Fruit fly (Drosophila melanogaster) whole organism, pupa: ENCODE data around the gene CG4586.

Source experiments
- CG10348 ChIP-seq: fragments of 200-800 bp; sonication (Bioruptor generic); IDR thresholded peaks from 2 replicates; pipeline ENCODE4 v1.3.6; 2022; ENCODE audit warnings: missing biosample characterization, missing genetic modification characterization
- CG17806 ChIP-seq: fragments of 200-800 bp; sonication (Bioruptor generic); optimal IDR thresholded peaks from 2 replicates; lab custom pipeline; 2018; ENCODE audit warnings: missing biosample characterization, mild to moderate bottlenecking, missing genetic modification characterization, moderate library complexity
- EcR ChIP-seq: fragments of 200-800 bp; sonication (Bioruptor generic); optimal IDR thresholded peaks from 3 replicates; lab custom pipeline; 2019; ENCODE audit warnings: missing biosample characterization, missing genetic modification characterization, mild to moderate bottlenecking, moderate library complexity, missing genetic modification reagents
- Snoo ChIP-seq: fragments of 200-800 bp; sonication (Bioruptor generic); optimal IDR thresholded peaks from 3 replicates; lab custom pipeline; 2017; ENCODE audit warnings: missing biosample characterization, mild to moderate bottlenecking, missing genetic modification characterization, inconsistent platforms
- gl ChIP-seq: fragments of 200-800 bp; sonication (Bioruptor generic); optimal IDR thresholded peaks from 2 replicates; lab custom pipeline; 2018; ENCODE audit warnings: missing biosample characterization, mild to moderate bottlenecking, missing genetic modification characterization
- rn ChIP-seq: fragments of 200-800 bp; sonication (Bioruptor generic); IDR thresholded peaks from 2 replicates; pipeline ENCODE4 v1.3.6; 2022; ENCODE audit warnings: missing biosample characterization, missing genetic modification characterization

DNA sequence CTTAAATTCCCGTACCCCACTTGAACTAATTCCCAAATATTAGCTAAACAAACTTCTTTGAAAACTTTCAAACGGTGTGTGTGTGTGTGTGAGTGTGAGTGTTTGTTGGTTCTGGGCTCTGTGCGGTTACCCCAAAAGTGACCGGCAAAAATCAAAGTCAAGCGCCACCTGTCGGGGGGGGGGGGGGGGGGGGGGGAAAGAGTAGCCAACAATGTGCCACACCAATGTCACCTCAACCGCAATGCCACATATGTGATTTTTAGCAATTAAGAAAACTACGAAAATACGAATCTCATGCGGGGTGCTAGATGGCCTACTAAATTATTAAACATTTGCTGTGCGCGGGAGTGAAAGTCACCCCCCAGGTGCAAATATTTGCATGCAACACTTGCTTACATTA, 36.0 kb upstream of the CG4586 start:
- TF ChIP-seq rn (GFP tag; lab: Robert Waterston, UW) (no peak), Snoo (no peak), gl (tag; lab: Kevin White, UChicago) (no peak), EcR (GFP tag; lab: Kevin White, UChicago) (no peak), CG17806 (tag; lab: Kevin White, UChicago) (no peak), CG10348 (GFP tag; lab: Robert Waterston, UW) (no peak)
